Worm (Caenorhabditis elegans) whole organism, mixed stage, embryonic: ENCODE measurements around the gene ZC374.2.

ENCODE experiments used
- bed-3 ChIP-seq: fragments of 200-800 bp; sonication (Bioruptor generic); optimal IDR thresholded peaks from 3 replicates; lab custom pipeline; 2018; ENCODE audit warnings: mild to moderate bottlenecking, missing genetic modification characterization, moderate library complexity, missing compliant biosample characterization
- blmp-1 ChIP-seq: fragments of 150-350 bp; optimal IDR thresholded peaks from 2 replicates; lab custom pipeline; 2014; ENCODE audit warnings: missing biosample characterization, missing genetic modification characterization
- elt-3 ChIP-seq: fragments of 150-350 bp; optimal IDR thresholded peaks from 2 replicates; lab custom pipeline; 2014; ENCODE audit warnings: missing biosample characterization, missing genetic modification characterization
- lin-13 ChIP-seq: fragments of 150-350 bp; optimal IDR thresholded peaks from 2 replicates; lab custom pipeline; 2014; ENCODE audit warnings: missing biosample characterization, missing genetic modification characterization
- lsy-2 ChIP-seq: fragments of 150-350 bp; optimal IDR thresholded peaks from 2 replicates; lab custom pipeline; 2014; ENCODE audit warnings: missing biosample characterization, missing genetic modification characterization
- mab-5 ChIP-seq: fragments of 150-350 bp; optimal IDR thresholded peaks from 2 replicates; lab custom pipeline; 2014; ENCODE audit warnings: missing biosample characterization, missing genetic modification characterization
- mep-1 ChIP-seq: fragments of 150-350 bp; optimal IDR thresholded peaks from 2 replicates; lab custom pipeline; 2017; ENCODE audit warnings: missing biosample characterization, missing genetic modification reagents, missing genetic modification characterization, inconsistent platforms
- nhr-12 ChIP-seq: fragments of 150-350 bp; optimal IDR thresholded peaks from 2 replicates; lab custom pipeline; 2014; ENCODE audit warnings: missing biosample characterization, missing genetic modification characterization
- nhr-76 ChIP-seq: sonication (generic microtip); optimal IDR thresholded peaks from 2 replicates; lab custom pipeline; 2017; ENCODE audit warnings: missing biosample characterization, missing genetic modification characterization
- pha-4 ChIP-seq: fragments of 150-350 bp; optimal IDR thresholded peaks from 2 replicates; lab custom pipeline; 2018; ENCODE audit warnings: missing biosample characterization, missing genetic modification reagents, missing genetic modification characterization
- snpc-4 ChIP-seq: fragments of 150-350 bp; optimal IDR thresholded peaks from 2 replicates; lab custom pipeline; 2014; ENCODE audit warnings: missing biosample characterization, missing genetic modification characterization
- unc-120 ChIP-seq: sonication (generic microtip); optimal IDR thresholded peaks from 2 replicates; lab custom pipeline; 2017; ENCODE audit warnings: missing genetic modification characterization, missing compliant biosample characterization; ENCODE audit not compliant: poor library complexity, severe bottlenecking
- unc-62 ChIP-seq: fragments of 150-350 bp; optimal IDR thresholded peaks from 2 replicates; lab custom pipeline; 2014; ENCODE audit warnings: missing biosample characterization, missing genetic modification reagents, missing genetic modification characterization
- ztf-11 ChIP-seq: fragments of 150-350 bp; optimal IDR thresholded peaks from 2 replicates; lab custom pipeline; 2014; ENCODE audit warnings: missing biosample characterization, missing genetic modification characterization

DNA sequence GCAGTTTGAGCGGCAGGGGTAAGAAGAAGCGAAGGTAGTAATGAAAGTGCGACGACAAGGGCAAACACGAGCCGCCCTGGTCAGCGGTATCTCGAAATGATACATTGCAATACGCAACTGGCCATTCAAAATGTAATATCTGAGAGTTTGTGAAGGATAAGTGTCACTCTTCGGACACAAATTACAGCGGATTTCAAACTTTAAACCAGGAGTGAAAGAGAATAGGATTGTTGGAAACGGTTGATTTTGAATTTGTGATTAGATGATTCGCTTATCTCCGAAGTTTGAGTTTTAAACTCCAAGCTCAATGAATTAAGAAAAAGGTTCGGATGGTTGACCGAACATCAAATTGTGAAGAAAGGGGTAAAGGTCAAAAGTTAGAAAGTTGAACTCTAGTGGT is at the start of gene ZC374.2:
- TF ChIP-seq unc-120 (tag; lab: Kevin White, UChicago), result no peak
- no peak for TF ChIP-seq snpc-4 (tag; lab: Kevin White, UChicago)
- TF ChIP-seq elt-3 (tag; lab: Kevin White, UChicago), result no peak
- TF ChIP-seq pha-4, result no peak
- TF ChIP-seq ztf-11 (tag; lab: Kevin White, UChicago), result no peak
- no peak for TF ChIP-seq lin-13
- no peak for TF ChIP-seq mep-1 (tag; lab: Kevin White, UChicago)
- TF ChIP-seq bed-3 (GFP tag; lab: Kevin White, UChicago), result no peak
- no peak for TF ChIP-seq nhr-12 (tag; lab: Kevin White, UChicago)
- no peak for TF ChIP-seq nhr-76 (tag; lab: Kevin White, UChicago)
- no peak for TF ChIP-seq mab-5 (tag; lab: Kevin White, UChicago)
- no peak for TF ChIP-seq blmp-1 (tag; lab: Kevin White, UChicago)
- TF ChIP-seq unc-62, result no peak
- TF ChIP-seq lsy-2 (tag; lab: Kevin White, UChicago), result no peak
